Fruit fly (Drosophila melanogaster) whole organism, prepupa: ENCODE results near the gene Gga.
A peak's percentile ranks its signal among the peaks of the same experiment; 100 is the strongest.

Experiments
- Blimp-1 ChIP-seq: fragments of 200-800 bp; sonication (Bioruptor generic); optimal IDR thresholded peaks from 3 replicates; lab custom pipeline; 2017; ENCODE audit warnings: missing biosample characterization, missing genetic modification characterization, mild to moderate bottlenecking, moderate library complexity, missing genetic modification reagents
- CG10631 ChIP-seq: fragments of 200-800 bp; sonication (Bioruptor generic); optimal IDR thresholded peaks from 2 replicates; lab custom pipeline; 2016; ENCODE audit warnings: missing biosample characterization, missing genetic modification characterization
- CG10669 ChIP-seq: fragments of 200-800 bp; sonication (Bioruptor generic); optimal IDR thresholded peaks from 3 replicates; lab custom pipeline; 2018; ENCODE audit warnings: missing biosample characterization, mild to moderate bottlenecking, missing genetic modification characterization, moderate library complexity
- CG11294 ChIP-seq: fragments of 200-800 bp; sonication (Bioruptor generic); IDR thresholded peaks from 2 replicates; pipeline ENCODE4 v1.3.6; 2022; ENCODE audit warnings: missing biosample characterization, missing genetic modification characterization
- CG11762 ChIP-seq: fragments of 200-800 bp; sonication (Bioruptor generic); optimal IDR thresholded peaks from 3 replicates; lab custom pipeline; 2016; ENCODE audit warnings: missing biosample characterization, missing genetic modification characterization; ENCODE audit not compliant: insufficient read depth
- CG11902 ChIP-seq: fragments of 200-800 bp; sonication (Bioruptor generic); optimal IDR thresholded peaks from 3 replicates; lab custom pipeline; 2016; ENCODE audit warnings: missing biosample characterization, missing genetic modification characterization
- CG15336 ChIP-seq: fragments of 200-800 bp; sonication (Bioruptor generic); IDR thresholded peaks from 2 replicates; pipeline ENCODE4 v1.3.6; 2022; ENCODE audit warnings: missing biosample characterization, missing genetic modification characterization
- CG16779 ChIP-seq: fragments of 200-800 bp; sonication (Bioruptor generic); optimal IDR thresholded peaks from 3 replicates; lab custom pipeline; 2017; ENCODE audit warnings: missing biosample characterization, mild to moderate bottlenecking, missing genetic modification characterization
- CG3032 ChIP-seq: fragments of 200-800 bp; optimal IDR thresholded peaks from 2 replicates; lab custom pipeline; 2019; ENCODE audit warnings: missing biosample characterization, mild to moderate bottlenecking, missing genetic modification characterization, moderate library complexity
- CG31627 ChIP-seq: fragments of 200-800 bp; sonication (Bioruptor generic); optimal IDR thresholded peaks from 3 replicates; lab custom pipeline; 2016; ENCODE audit warnings: missing biosample characterization, missing genetic modification characterization
- CG34406 ChIP-seq: fragments of 200-800 bp; sonication (Bioruptor generic); optimal IDR thresholded peaks from 3 replicates; lab custom pipeline; 2016; ENCODE audit warnings: missing biosample characterization, missing genetic modification characterization
- CG3919 ChIP-seq: fragments of 200-800 bp; sonication (Bioruptor generic); optimal IDR thresholded peaks from 3 replicates; lab custom pipeline; 2016; ENCODE audit warnings: missing biosample characterization, missing genetic modification characterization
- CG4318 ChIP-seq: fragments of 200-800 bp; sonication (Bioruptor generic); optimal IDR thresholded peaks from 3 replicates; lab custom pipeline; 2017; ENCODE audit warnings: missing biosample characterization, mild to moderate bottlenecking, missing genetic modification characterization
- CG6163 ChIP-seq: fragments of 200-800 bp; sonication (Bioruptor generic); IDR thresholded peaks from 3 replicates; pipeline ENCODE4 v1.3.6; 2022; ENCODE audit warnings: missing biosample characterization, missing genetic modification characterization
- CG6276 ChIP-seq: fragments of 200-800 bp; sonication (Bioruptor generic); optimal IDR thresholded peaks from 2 replicates; lab custom pipeline; 2017; ENCODE audit warnings: missing biosample characterization, mild to moderate bottlenecking, missing genetic modification characterization
- CG6792 ChIP-seq: fragments of 200-800 bp; sonication (Bioruptor generic); optimal IDR thresholded peaks from 3 replicates; lab custom pipeline; 2016; ENCODE audit warnings: missing biosample characterization, missing genetic modification characterization
- CG6854 ChIP-seq: fragments of 200-800 bp; sonication (Bioruptor generic); optimal IDR thresholded peaks from 2 replicates; lab custom pipeline; 2017; ENCODE audit warnings: missing biosample characterization, mild to moderate bottlenecking, missing genetic modification characterization
- CG7368 ChIP-seq: fragments of 200-800 bp; sonication (Bioruptor generic); optimal IDR thresholded peaks from 3 replicates; lab custom pipeline; 2016; ENCODE audit warnings: missing biosample characterization, missing genetic modification characterization
- CG8119 ChIP-seq: fragments of 200-800 bp; sonication (Bioruptor generic); IDR thresholded peaks from 3 replicates; pipeline ENCODE4 v1.3.6; 2022; ENCODE audit warnings: missing biosample characterization, missing genetic modification characterization
- CG8319 ChIP-seq: fragments of 200-800 bp; sonication (Bioruptor generic); optimal IDR thresholded peaks from 3 replicates; lab custom pipeline; 2016; ENCODE audit warnings: missing biosample characterization, missing genetic modification characterization
- CG9139 ChIP-seq: fragments of 200-800 bp; sonication (Bioruptor generic); optimal IDR thresholded peaks from 3 replicates; lab custom pipeline; 2017; ENCODE audit warnings: missing biosample characterization, mild to moderate bottlenecking, missing genetic modification characterization
- Eip78C ChIP-seq: fragments of 200-800 bp; sonication (Bioruptor generic); peaks from one replicate; lab custom pipeline; 2016; ENCODE audit warnings: missing biosample characterization, missing genetic modification characterization
- Eip93F ChIP-seq: fragments of 200-800 bp; sonication (Bioruptor generic); optimal IDR thresholded peaks from 2 replicates; lab custom pipeline; 2016; ENCODE audit warnings: missing biosample characterization, mild to moderate bottlenecking, missing genetic modification characterization
- Gug ChIP-seq: fragments of 200-800 bp; sonication (Bioruptor generic); IDR thresholded peaks from 2 replicates; pipeline ENCODE4 v1.3.6; 2022; ENCODE audit warnings: missing biosample characterization, missing genetic modification characterization
- Hr38 ChIP-seq: sonication (Bioruptor generic); optimal IDR thresholded peaks from 2 replicates; lab custom pipeline; 2016; ENCODE audit warnings: missing biosample characterization, missing genetic modification characterization
- Hr39 ChIP-seq: fragments of 200-800 bp; sonication (Bioruptor generic); optimal IDR thresholded peaks from 2 replicates; lab custom pipeline; 2016; ENCODE audit warnings: missing biosample characterization, missing genetic modification characterization
- Hr4 ChIP-seq: fragments of 200-800 bp; sonication (Bioruptor generic); optimal IDR thresholded peaks from 3 replicates; lab custom pipeline; 2016; ENCODE audit warnings: missing biosample characterization, missing genetic modification characterization
- Met ChIP-seq: fragments of 200-800 bp; sonication (Bioruptor generic); optimal IDR thresholded peaks from 3 replicates; lab custom pipeline; 2016; ENCODE audit warnings: missing biosample characterization, missing genetic modification characterization
- OdsH ChIP-seq: fragments of 200-800 bp; sonication (Bioruptor generic); optimal IDR thresholded peaks from 3 replicates; lab custom pipeline; 2016; ENCODE audit warnings: missing biosample characterization, missing genetic modification characterization
- Smox ChIP-seq: fragments of 200-800 bp; sonication (Bioruptor generic); optimal IDR thresholded peaks from 3 replicates; lab custom pipeline; 2016; ENCODE audit warnings: missing biosample characterization, missing genetic modification characterization
- Sox102F ChIP-seq: fragments of 200-800 bp; sonication (Bioruptor generic); optimal IDR thresholded peaks from 2 replicates; lab custom pipeline; 2016; ENCODE audit warnings: missing biosample characterization, mild to moderate bottlenecking, missing genetic modification characterization
- Sox14 ChIP-seq: fragments of 200-800 bp; sonication (Bioruptor generic); optimal IDR thresholded peaks from 3 replicates; lab custom pipeline; 2016; ENCODE audit warnings: missing biosample characterization, missing genetic modification characterization
- Sox15 ChIP-seq: fragments of 200-800 bp; sonication (Bioruptor generic); optimal IDR thresholded peaks from 3 replicates; lab custom pipeline; 2016; ENCODE audit warnings: missing biosample characterization, missing genetic modification characterization
- acj6 ChIP-seq: fragments of 200-800 bp; sonication (Bioruptor generic); optimal IDR thresholded peaks from 3 replicates; lab custom pipeline; 2016; ENCODE audit warnings: missing biosample characterization, missing genetic modification characterization
- cyc ChIP-seq: fragments of 200-800 bp; sonication (Bioruptor generic); optimal IDR thresholded peaks from 3 replicates; lab custom pipeline; 2016; ENCODE audit warnings: missing biosample characterization, missing genetic modification characterization
- dac ChIP-seq: fragments of 200-800 bp; sonication (Bioruptor generic); optimal IDR thresholded peaks from 2 replicates; lab custom pipeline; 2017; ENCODE audit warnings: missing biosample characterization, mild to moderate bottlenecking, missing genetic modification characterization
- dsx ChIP-seq: fragments of 200-800 bp; optimal IDR thresholded peaks from 3 replicates; lab custom pipeline; 2019; ENCODE audit warnings: missing biosample characterization, mild to moderate bottlenecking, missing genetic modification characterization, moderate library complexity; ENCODE audit not compliant: poor library complexity, severe bottlenecking
- eg ChIP-seq: fragments of 200-800 bp; sonication (Bioruptor generic); IDR thresholded peaks from 3 replicates; pipeline ENCODE4 v1.3.6; 2022; ENCODE audit warnings: missing biosample characterization, missing genetic modification characterization
- esn ChIP-seq: fragments of 200-800 bp; sonication (Bioruptor generic); optimal IDR thresholded peaks from 2 replicates; lab custom pipeline; 2016; ENCODE audit warnings: missing biosample characterization, mild to moderate bottlenecking, missing genetic modification characterization, moderate library complexity
- fd59A ChIP-seq: fragments of 200-800 bp; sonication (Bioruptor generic); optimal IDR thresholded peaks from 2 replicates; lab custom pipeline; 2017; ENCODE audit warnings: missing biosample characterization, mild to moderate bottlenecking, missing genetic modification characterization, missing genetic modification reagents
- fd85E ChIP-seq: fragments of 200-800 bp; sonication (Bioruptor generic); optimal IDR thresholded peaks from 3 replicates; lab custom pipeline; 2016; ENCODE audit warnings: missing biosample characterization, missing genetic modification characterization
- fkh ChIP-seq: fragments of 200-800 bp; sonication (Bioruptor generic); optimal IDR thresholded peaks from 3 replicates; lab custom pipeline; 2017; ENCODE audit warnings: missing biosample characterization, mild to moderate bottlenecking, missing genetic modification characterization, moderate library complexity
- lz ChIP-seq: fragments of 200-800 bp; sonication (Bioruptor generic); optimal IDR thresholded peaks from 3 replicates; lab custom pipeline; 2016; ENCODE audit warnings: missing biosample characterization, missing genetic modification characterization
- net ChIP-seq: fragments of 200-800 bp; sonication (Bioruptor generic); optimal IDR thresholded peaks from 3 replicates; lab custom pipeline; 2016; ENCODE audit warnings: missing biosample characterization, missing genetic modification characterization
- pdm3 ChIP-seq: fragments of 200-800 bp; sonication (Bioruptor generic); optimal IDR thresholded peaks from 3 replicates; lab custom pipeline; 2016; ENCODE audit warnings: missing biosample characterization, missing genetic modification characterization
- salr ChIP-seq, 2 experiments: fragments of 200-800 bp; sonication (Bioruptor generic); optimal IDR thresholded peaks; 3 replicates each; lab custom pipeline; 2016 to 2018; ENCODE audit warnings: missing biosample characterization in 2 of 2, missing genetic modification characterization in 2 of 2, mild to moderate bottlenecking in 1 of 2
- spab ChIP-seq: fragments of 200-800 bp; sonication (Bioruptor generic); optimal IDR thresholded peaks from 2 replicates; lab custom pipeline; 2017; ENCODE audit warnings: missing biosample characterization, mild to moderate bottlenecking, missing genetic modification characterization, missing genetic modification reagents
- svp ChIP-seq: fragments of 200-800 bp; sonication (Bioruptor generic); peaks from one replicate; lab custom pipeline; 2016; ENCODE audit warnings: missing biosample characterization, missing genetic modification characterization

Gene Gga

DNA sequence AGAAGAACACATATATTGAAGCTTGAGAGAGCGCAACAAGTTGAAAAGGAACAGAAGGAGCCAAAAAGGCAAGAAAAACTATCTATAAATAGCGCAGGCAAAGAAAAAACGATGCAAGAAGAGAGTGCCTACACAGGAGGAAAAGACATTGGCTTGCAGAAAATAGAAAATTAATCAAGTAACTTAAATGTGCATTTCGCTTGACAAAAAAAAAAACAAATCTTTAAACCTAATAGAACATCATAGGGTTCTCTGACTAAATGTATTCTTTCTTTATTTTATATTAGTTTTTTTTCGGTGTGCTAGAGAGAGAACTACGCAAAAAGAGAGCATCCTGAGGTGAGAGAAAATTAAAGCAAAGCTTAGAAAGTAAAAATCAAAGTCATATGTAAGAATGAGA is 49.2 kb downstream of the Gga start (continued):
- TF ChIP-seq CG9139 (peak; percentile 83), CG8119 (GFP tag; lab: Robert Waterston, UW) (peak; percentile 97), CG3032 (tag; lab: Kevin White, UChicago) (peak; percentile 89), esn (GFP tag; lab: Kevin White, UChicago) (no peak), CG6163 (GFP tag; lab: Robert Waterston, UW) (peak; percentile 96), OdsH (GFP tag; lab: Kevin White, UChicago) (peak; percentile 89), dac (GFP tag; lab: Kevin White, UChicago) (peak; percentile 83), Gug (GFP tag; lab: Robert Waterston, UW) (peak; percentile 91), CG7368 (GFP tag; lab: Kevin White, UChicago) (peak; percentile 68), Sox14 (GFP tag; lab: Kevin White, UChicago) (peak; percentile 92), svp (GFP tag; lab: Kevin White, UChicago) (peak; percentile 50), fd85E (GFP tag; lab: Kevin White, UChicago) (no peak), CG10631 (GFP tag; lab: Kevin White, UChicago) (peak; percentile 96), cyc (GFP tag; lab: Kevin White, UChicago) (peak; percentile 25), fkh (GFP tag; lab: Kevin White, UChicago) (no peak), CG6854 (no peak), Blimp-1 (GFP tag; lab: Kevin White, UChicago) (no peak), CG6276 (peak; percentile 90), pdm3 (peak; percentile 91)

DNA sequence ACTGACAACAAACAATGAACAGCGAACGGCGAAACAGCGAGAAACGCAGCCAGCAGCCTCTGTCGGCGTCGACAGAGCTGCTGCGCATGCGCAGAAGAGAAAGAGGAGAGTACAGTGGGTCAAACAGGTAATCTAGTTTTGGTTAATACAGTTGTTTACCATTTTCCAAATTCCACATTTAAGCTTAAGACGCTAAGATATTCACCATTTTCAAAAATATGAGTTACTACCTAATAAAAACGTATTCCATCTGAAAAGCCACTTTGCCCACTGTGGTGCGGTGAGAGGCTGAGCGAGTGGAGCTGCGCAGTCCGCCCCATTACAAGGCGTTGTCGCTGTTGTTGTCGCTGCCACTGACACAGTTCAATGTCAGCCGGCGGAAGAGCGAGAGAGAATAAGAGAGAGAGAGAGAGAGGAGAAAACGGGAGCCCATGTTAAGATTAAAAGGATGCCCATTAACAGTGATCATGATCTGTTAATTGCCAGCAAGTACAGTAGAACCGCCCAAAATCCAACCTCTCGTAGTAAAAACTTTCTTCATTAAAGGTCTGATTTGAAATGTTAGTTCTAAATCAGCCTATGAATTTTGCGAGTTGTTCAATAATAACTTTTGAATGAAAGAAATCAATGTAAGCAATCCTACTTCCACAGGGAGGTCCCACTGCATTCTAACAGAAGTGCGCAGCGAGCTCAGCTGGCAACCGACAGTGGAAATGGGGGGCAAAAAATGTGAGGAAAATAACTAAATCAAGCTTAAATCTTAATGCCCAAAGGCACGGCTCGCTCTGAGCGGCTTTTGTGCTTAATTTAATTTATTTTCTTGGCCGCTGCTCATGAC is 50.1 kb downstream of the Gga start:
- TF ChIP-seq net (GFP tag; lab: Kevin White, UChicago) (peak; percentile 99), CG6792 (peak; percentile 99), CG11294 (GFP tag; lab: Robert Waterston, UW) (peak; percentile 93), Sox15 (GFP tag; lab: Kevin White, UChicago) (peak; percentile 95), Eip93F (GFP tag; lab: Kevin White, UChicago) (peak; percentile 94), lz (GFP tag; lab: Kevin White, UChicago) (peak; percentile 96), svp (GFP tag; lab: Kevin White, UChicago) (peak; percentile 99), Hr4 (GFP tag; lab: Kevin White, UChicago) (peak; percentile 95), Hr39 (peak; percentile 97), CG16779 (tag; lab: Kevin White, UChicago) (peak; percentile 96), CG3919 (GFP tag; lab: Kevin White, UChicago) (peak; percentile 99), Met (peak; percentile 98), fkh (GFP tag; lab: Kevin White, UChicago) (peak; percentile 48), dsx (peak; percentile 94), Hr38 (GFP tag; lab: Kevin White, UChicago) (peak; percentile 28), CG8319 (GFP tag; lab: Kevin White, UChicago) (peak; percentile 97), OdsH (GFP tag; lab: Kevin White, UChicago) (peak; percentile 98), CG3032 (tag; lab: Kevin White, UChicago) (peak; percentile 97), Eip78C (GFP tag; lab: Kevin White, UChicago) (peak; percentile 99), CG10669 (peak; percentile 98), CG15336 (GFP tag; lab: Robert Waterston, UW) (peak; percentile 97), CG11762 (GFP tag; lab: Kevin White, UChicago) (peak; percentile 98), acj6 (GFP tag; lab: Kevin White, UChicago) (peak; percentile 97), Sox102F (peak; percentile 97), CG31627 (peak; percentile 96), pdm3 (peak; percentile 98), Smox (GFP tag; lab: Kevin White, UChicago) (peak; percentile 96), salr (GFP tag; optimal IDR thresholded peaks at IDR 0.05; lab: Kevin White, UChicago) (peak; percentile 94 to 97), eg (peak; percentile 98), CG34406 (GFP tag; lab: Kevin White, UChicago) (peak; percentile 97), fd59A (GFP tag; lab: Kevin White, UChicago) (peak; percentile 98), spab (GFP tag; lab: Kevin White, UChicago) (peak; percentile 98), CG4318 (GFP tag; lab: Kevin White, UChicago) (peak; percentile 97), CG6854 (peak; percentile 96), CG10631 (GFP tag; lab: Kevin White, UChicago) (peak; percentile 98), CG9139 (peak; percentile 97), CG11902 (GFP tag; lab: Kevin White, UChicago) (peak; percentile 97)
